Fruit fly (Drosophila melanogaster) whole organism, prepupa: ENCODE data around the gene sofe.

Source experiments
- Blimp-1 ChIP-seq: fragments of 200-800 bp; sonication (Bioruptor generic); optimal IDR thresholded peaks from 3 replicates; lab custom pipeline; 2017; ENCODE audit warnings: missing biosample characterization, missing genetic modification characterization, mild to moderate bottlenecking, moderate library complexity, missing genetic modification reagents
- CG11294 ChIP-seq: fragments of 200-800 bp; sonication (Bioruptor generic); IDR thresholded peaks from 2 replicates; pipeline ENCODE4 v1.3.6; 2022; ENCODE audit warnings: missing biosample characterization, missing genetic modification characterization
- CG16779 ChIP-seq: fragments of 200-800 bp; sonication (Bioruptor generic); optimal IDR thresholded peaks from 3 replicates; lab custom pipeline; 2017; ENCODE audit warnings: missing biosample characterization, mild to moderate bottlenecking, missing genetic modification characterization
- CG3032 ChIP-seq: fragments of 200-800 bp; optimal IDR thresholded peaks from 2 replicates; lab custom pipeline; 2019; ENCODE audit warnings: missing biosample characterization, mild to moderate bottlenecking, missing genetic modification characterization, moderate library complexity
- CG6276 ChIP-seq: fragments of 200-800 bp; sonication (Bioruptor generic); optimal IDR thresholded peaks from 2 replicates; lab custom pipeline; 2017; ENCODE audit warnings: missing biosample characterization, mild to moderate bottlenecking, missing genetic modification characterization
- CG6854 ChIP-seq: fragments of 200-800 bp; sonication (Bioruptor generic); optimal IDR thresholded peaks from 2 replicates; lab custom pipeline; 2017; ENCODE audit warnings: missing biosample characterization, mild to moderate bottlenecking, missing genetic modification characterization
- CG8632 ChIP-seq: fragments of 200-800 bp; sonication (Bioruptor generic); optimal IDR thresholded peaks from 3 replicates; lab custom pipeline; 2016; ENCODE audit warnings: missing biosample characterization, missing genetic modification characterization
- Eip78C ChIP-seq: fragments of 200-800 bp; sonication (Bioruptor generic); peaks from one replicate; lab custom pipeline; 2016; ENCODE audit warnings: missing biosample characterization, missing genetic modification characterization
- Hr4 ChIP-seq: fragments of 200-800 bp; sonication (Bioruptor generic); optimal IDR thresholded peaks from 3 replicates; lab custom pipeline; 2016; ENCODE audit warnings: missing biosample characterization, missing genetic modification characterization
- Lpt ChIP-seq: fragments of 200-800 bp; sonication (Bioruptor generic); optimal IDR thresholded peaks from 3 replicates; lab custom pipeline; 2016; ENCODE audit warnings: missing biosample characterization, missing genetic modification characterization
- OdsH ChIP-seq: fragments of 200-800 bp; sonication (Bioruptor generic); optimal IDR thresholded peaks from 3 replicates; lab custom pipeline; 2016; ENCODE audit warnings: missing biosample characterization, missing genetic modification characterization
- Sox102F ChIP-seq: fragments of 200-800 bp; sonication (Bioruptor generic); optimal IDR thresholded peaks from 2 replicates; lab custom pipeline; 2016; ENCODE audit warnings: missing biosample characterization, mild to moderate bottlenecking, missing genetic modification characterization
- esn ChIP-seq: fragments of 200-800 bp; sonication (Bioruptor generic); optimal IDR thresholded peaks from 2 replicates; lab custom pipeline; 2016; ENCODE audit warnings: missing biosample characterization, mild to moderate bottlenecking, missing genetic modification characterization, moderate library complexity
- topi ChIP-seq: fragments of 200-800 bp; sonication (Bioruptor generic); optimal IDR thresholded peaks from 3 replicates; lab custom pipeline; 2016; ENCODE audit warnings: missing biosample characterization, missing genetic modification characterization

DNA sequence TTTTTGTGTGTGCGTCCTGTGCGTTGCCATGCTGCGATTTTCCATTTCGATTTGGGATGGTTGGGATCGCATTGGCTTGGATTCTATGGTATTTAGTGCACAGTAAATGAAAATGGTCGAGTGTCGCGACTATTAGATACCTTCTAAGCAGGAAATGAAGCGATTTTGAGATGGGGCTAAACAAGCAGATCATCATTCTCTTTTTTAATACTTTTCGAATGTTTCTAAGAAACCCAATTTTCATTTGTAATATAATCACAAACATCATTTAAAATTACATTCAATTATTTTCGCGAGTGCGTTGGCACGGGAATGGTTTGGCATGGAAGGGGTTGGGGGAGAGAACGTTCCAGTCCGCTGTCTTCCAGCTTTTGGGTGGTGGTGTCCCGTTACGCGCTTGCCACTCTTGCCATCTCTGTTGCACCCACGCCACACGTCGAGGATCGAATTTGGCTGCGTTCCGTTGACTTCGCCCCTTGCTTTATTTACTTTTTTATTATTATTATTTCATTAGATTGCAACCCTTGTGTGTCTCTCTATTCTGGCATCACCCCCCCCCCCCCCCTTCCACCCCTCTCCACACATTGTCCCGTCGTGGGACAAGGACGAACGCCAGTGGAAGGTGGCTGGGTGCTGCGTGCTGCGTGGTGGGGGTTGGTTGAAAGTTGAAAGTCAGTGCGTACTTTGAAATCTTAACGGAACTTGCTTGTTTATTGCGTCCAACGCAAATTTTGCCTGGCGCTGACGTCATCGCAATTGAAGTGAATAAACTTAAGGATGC is 31.7 kb downstream of the sofe start:
- no peak for TF ChIP-seq CG6854 (GFP tag; lab: Kevin White, UChicago)
- no peak for TF ChIP-seq CG16779 (tag; lab: Kevin White, UChicago)
- TF ChIP-seq CG11294, result no peak
- no peak for TF ChIP-seq OdsH
- TF ChIP-seq CG8632, result no peak
- no peak for TF ChIP-seq CG6276
- no peak for TF ChIP-seq Lpt (GFP tag; lab: Kevin White, UChicago)
- no peak for TF ChIP-seq Hr4 (GFP tag; lab: Kevin White, UChicago)
- no peak for TF ChIP-seq Eip78C (GFP tag; lab: Kevin White, UChicago)
- no peak for TF ChIP-seq Blimp-1 (GFP tag; lab: Kevin White, UChicago)
- no peak for TF ChIP-seq Sox102F (GFP tag; lab: Kevin White, UChicago)
- no peak for TF ChIP-seq CG3032 (tag; lab: Kevin White, UChicago)
- TF ChIP-seq esn (GFP tag; lab: Kevin White, UChicago), result no peak
- no peak for TF ChIP-seq topi (GFP tag; lab: Kevin White, UChicago)
